Worm (Caenorhabditis elegans) whole organism, L4 larva: Measurements from ENCODE around the gene F14E5.2.

Source experiments
- aha-1 ChIP-seq: fragments of 150-350 bp; peaks from one replicate; lab custom pipeline; 2014; ENCODE audit warnings: missing biosample characterization, missing genetic modification characterization
- fkh-10 ChIP-seq: fragments of 150-350 bp; optimal IDR thresholded peaks from 2 replicates; lab custom pipeline; 2014; ENCODE audit warnings: missing biosample characterization, missing genetic modification reagents, missing genetic modification characterization
- lin-29 ChIP-seq: fragments of 200-800 bp; sonication (Bioruptor generic); IDR thresholded peaks from 2 replicates; pipeline ENCODE4 v1.3.6; 2022; ENCODE audit warnings: missing genetic modification reagents, missing genetic modification characterization, missing compliant biosample characterization
- nhr-237 ChIP-seq: sonication (generic microtip); optimal IDR thresholded peaks from 2 replicates; lab custom pipeline; 2017; ENCODE audit warnings: missing biosample characterization, missing genetic modification characterization
- nhr-25 ChIP-seq: sonication (generic microtip); optimal IDR thresholded peaks from 2 replicates; lab custom pipeline; 2017; ENCODE audit warnings: missing genetic modification characterization, mild to moderate bottlenecking, missing compliant biosample characterization, antibody characterized with exemption, moderate library complexity, borderline replicate concordance; ENCODE audit not compliant: insufficient read depth
- nhr-28 ChIP-seq: fragments of 150-350 bp; optimal IDR thresholded peaks from 2 replicates; lab custom pipeline; 2014; ENCODE audit warnings: missing biosample characterization, missing genetic modification characterization
- skn-1 ChIP-seq: fragments of 150-350 bp; optimal IDR thresholded peaks from 2 replicates; lab custom pipeline; 2014; ENCODE audit warnings: missing biosample characterization, missing genetic modification characterization
- snpc-1.2 ChIP-seq: fragments of 200-800 bp; sonication (Bioruptor generic); IDR thresholded peaks from 2 replicates; pipeline ENCODE4 v1.3.6; 2022; ENCODE audit warnings: missing genetic modification reagents, missing genetic modification characterization, missing compliant biosample characterization
- unc-130 ChIP-seq: sonication (generic microtip); optimal IDR thresholded peaks from 2 replicates; lab custom pipeline; 2016; ENCODE audit warnings: missing genetic modification reagents, missing genetic modification characterization, missing compliant biosample characterization

DNA sequence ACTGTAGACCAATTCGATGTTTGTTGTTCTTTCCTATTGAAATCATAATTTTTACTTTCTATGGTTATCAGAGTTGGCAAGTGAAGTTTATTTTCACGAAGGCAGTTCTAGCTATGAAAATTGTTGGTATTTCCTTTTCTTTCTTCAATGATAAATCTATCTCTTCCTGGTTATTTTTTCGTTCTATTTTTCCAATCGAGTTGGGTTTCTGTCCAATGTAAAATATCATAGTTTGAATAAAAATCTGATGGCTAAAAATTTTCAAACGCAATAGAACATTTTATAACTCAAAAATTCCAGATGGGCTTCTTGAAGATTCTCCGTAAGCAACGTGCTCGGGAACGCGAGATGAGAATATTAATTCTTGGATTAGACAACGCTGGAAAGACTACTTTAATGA lies 15.3 kb upstream of the F14E5.2 start, which contains the start of gene evl-20:
- TF ChIP-seq fkh-10 (GFP tag; lab: Kevin White, UChicago), result no peak
- TF ChIP-seq skn-1 (tag; lab: Kevin White, UChicago), result no peak
- no peak for TF ChIP-seq nhr-28 (tag; lab: Kevin White, UChicago)
- TF ChIP-seq nhr-237 (tag; lab: Kevin White, UChicago), result no peak
- no peak for TF ChIP-seq lin-29 (GFP tag; lab: Robert Waterston, UW)
- TF ChIP-seq aha-1, result no peak
- TF ChIP-seq snpc-1.2 (GFP tag; lab: Robert Waterston, UW), result no peak
- no peak for TF ChIP-seq unc-130 (GFP tag; lab: Kevin White, UChicago)
- no peak for TF ChIP-seq nhr-25 (tag; lab: Kevin White, UChicago)
